Worm (Caenorhabditis elegans) whole organism, young adult: Measurements from ENCODE around the gene F14B8.6.

Experiments used
- F49E8.2 ChIP-seq: sonication (generic microtip); optimal IDR thresholded peaks from 3 replicates; lab custom pipeline; 2017; ENCODE audit warnings: missing genetic modification characterization, mild to moderate bottlenecking, missing compliant biosample characterization, antibody characterized with exemption, moderate library complexity; ENCODE audit not compliant: insufficient read depth
- F55B11.4 ChIP-seq: sonication (generic microtip); optimal IDR thresholded peaks from 2 replicates; lab custom pipeline; 2016; ENCODE audit warnings: missing compliant biosample characterization, missing genetic modification characterization, borderline replicate concordance; ENCODE audit not compliant: insufficient read depth
- egrh-3 ChIP-seq: fragments of 200-800 bp; sonication (Bioruptor generic); IDR thresholded peaks from 2 replicates; pipeline ENCODE4 v1.3.6; 2022; ENCODE audit warnings: missing genetic modification reagents, missing genetic modification characterization, missing compliant biosample characterization
- lin-26 ChIP-seq: fragments of 200-800 bp; sonication (Bioruptor generic); IDR thresholded peaks from 2 replicates; pipeline ENCODE4 v1.3.6; 2022; ENCODE audit warnings: missing genetic modification reagents, missing genetic modification characterization, missing compliant biosample characterization
- mcd-1 ChIP-seq: fragments of 200-800 bp; sonication (Bioruptor generic); IDR thresholded peaks from 2 replicates; pipeline ENCODE4 v1.3.6; 2022; ENCODE audit warnings: missing genetic modification reagents, missing genetic modification characterization, missing compliant biosample characterization
- nfya-1 ChIP-seq: sonication (generic microtip); optimal IDR thresholded peaks from 2 replicates; lab custom pipeline; 2017; ENCODE audit warnings: antibody characterized with exemption, missing compliant biosample characterization, missing genetic modification characterization, borderline replicate concordance; ENCODE audit not compliant: insufficient read depth
- nhr-90 ChIP-seq: sonication (generic microtip); optimal IDR thresholded peaks from 2 replicates; lab custom pipeline; 2016; ENCODE audit warnings: missing genotype, mild to moderate bottlenecking, missing genetic modification characterization, missing compliant biosample characterization
- pha-4 ChIP-seq: fragments of 150-350 bp; sonication (generic microtip); optimal IDR thresholded peaks from 2 replicates; lab custom pipeline; 2014; ENCODE audit warnings: missing biosample characterization, missing genetic modification reagents, missing genetic modification characterization
- tbx-9 ChIP-seq: sonication (generic microtip); optimal IDR thresholded peaks from 2 replicates; lab custom pipeline; 2016; ENCODE audit warnings: borderline replicate concordance, missing genetic modification characterization, inconsistent platforms, missing compliant biosample characterization

DNA sequence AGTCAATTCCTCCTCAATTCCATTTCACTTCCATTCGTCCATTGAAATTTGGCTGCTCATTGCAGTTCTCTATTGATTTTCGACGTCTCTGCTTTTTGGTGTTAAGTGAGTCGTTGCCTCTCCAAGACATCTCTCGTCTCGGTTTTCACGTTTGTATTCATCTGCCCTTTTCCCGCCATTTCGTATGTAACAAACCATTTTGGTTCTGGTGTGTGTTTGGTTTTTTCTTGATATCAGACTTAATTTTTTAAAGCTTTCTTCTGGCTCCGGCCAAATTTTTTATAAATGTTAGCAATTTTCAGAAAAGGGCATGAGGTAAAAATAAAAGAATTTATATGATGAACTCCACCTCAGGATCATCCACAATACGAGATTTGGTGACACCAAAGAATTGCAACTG, 3.2 kb upstream of the F14B8.6 start, which contains the start of gene C16E9.2:
- TF ChIP-seq F49E8.2 (tag; lab: Kevin White, UChicago) (no peak), F55B11.4 (tag; lab: Kevin White, UChicago) (no peak), egrh-3 (GFP tag; lab: Robert Waterston, UW) (no peak), nhr-90 (tag; lab: Kevin White, UChicago) (no peak), pha-4 (tag; lab: Kevin White, UChicago) (no peak), nfya-1 (tag; lab: Kevin White, UChicago) (no peak), mcd-1 (GFP tag; lab: Robert Waterston, UW) (no peak), tbx-9 (tag; lab: Kevin White, UChicago) (no peak), lin-26 (GFP tag; lab: Robert Waterston, UW) (no peak)
